Worm (Caenorhabditis elegans): ENCODE measurements around the gene ZK402.5.
A peak's percentile ranks its signal among the peaks of the same experiment; 100 is the strongest.

ZK402.5 gene

DNA sequence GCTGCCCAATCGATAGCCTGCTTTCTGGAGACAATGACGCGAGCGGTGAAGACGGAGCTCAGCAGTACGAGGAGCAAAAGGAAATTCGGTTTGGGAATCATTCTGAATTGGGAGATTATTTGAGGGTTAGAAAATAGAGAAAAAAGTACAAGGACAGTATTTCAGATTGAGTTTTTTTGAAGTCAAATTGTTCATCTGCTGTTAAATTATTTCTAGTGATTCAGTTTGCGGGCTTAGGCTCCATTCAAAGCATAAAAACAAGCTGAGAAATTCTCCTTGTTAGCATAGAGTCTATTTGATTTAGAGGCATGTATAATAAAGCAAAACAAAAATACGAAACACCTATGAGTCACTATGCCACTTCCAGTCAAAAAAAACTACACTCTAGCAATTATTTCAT, 33.7 kb downstream of the ZK402.5 start, which contains the start of gene dgn-2:
Gene dgn-2 (minus strand): TSS at position 101 of the 400 bp plus-strand sequence.
- no peak for TF ChIP-seq lin-13 (GFP tag; optimal IDR thresholded peaks at IDR 0.05)
- TF ChIP-seq nhr-11 (tag; optimal IDR thresholded peaks at IDR 0.05), result no peak
- TF ChIP-seq aha-1 (tag), result no peak
- TF ChIP-seq fos-1 (tag; optimal IDR thresholded peaks at IDR 0.05), result no peak
- TF ChIP-seq madf-9 (GFP tag; conservative IDR thresholded peaks at IDR 0.05), result no peak
- TF ChIP-seq daf-19 (GFP tag; conservative IDR thresholded peaks at IDR 0.05), result no peak
- no peak for TF ChIP-seq ceh-20 (GFP tag; IDR thresholded peaks at IDR 0.05)
- TF ChIP-seq dmd-6 (GFP tag; IDR thresholded peaks at IDR 0.05), result no peak
- no peak for TF ChIP-seq ctbp-1 (GFP tag; IDR thresholded peaks at IDR 0.05)
- no peak for TF ChIP-seq duxl-1 (tag; optimal IDR thresholded peaks at IDR 0.05; ENCODE audit: poor library complexity)
- no peak for TF ChIP-seq F10B5.3 (tag; optimal IDR thresholded peaks at IDR 0.05)
- no peak for TF ChIP-seq nhr-77 (tag; optimal IDR thresholded peaks at IDR 0.05)
- no peak for TF ChIP-seq Y5F2A.4 (GFP tag; optimal IDR thresholded peaks at IDR 0.05)
- TF ChIP-seq mdl-1 (tag; optimal IDR thresholded peaks at IDR 0.05), result no peak

DNA sequence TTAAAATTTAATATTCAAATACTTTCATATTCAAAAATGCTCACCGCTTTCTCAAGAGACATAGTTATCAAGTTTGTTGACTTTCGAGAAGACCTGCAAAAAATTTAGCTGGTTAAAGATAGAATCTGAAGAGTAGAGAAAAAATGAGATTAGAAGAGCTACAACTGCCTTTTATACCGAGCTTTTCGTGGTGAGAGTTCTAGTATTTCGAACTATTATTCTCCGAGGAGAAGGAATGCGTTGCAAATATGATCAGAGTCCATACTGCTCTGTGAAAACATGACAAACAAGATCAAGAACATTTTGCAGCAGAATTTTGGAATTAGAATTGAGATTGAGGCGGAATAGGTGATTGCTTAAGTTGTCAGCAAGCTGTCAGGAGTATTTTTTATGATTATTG, 40.5 kb downstream of the ZK402.5 start, which contains the start of gene F56C3.4:
Gene F56C3.4 (minus strand): TSS at position 101 of the 400 bp plus-strand sequence.
- peak; percentile 89 for TF ChIP-seq aha-1 (tag)
- TF ChIP-seq zip-11 (GFP tag; IDR thresholded peaks at IDR 0.05), result no peak
- TF ChIP-seq snpc-1.2 (GFP tag; IDR thresholded peaks at IDR 0.05), result no peak
- no peak for TF ChIP-seq ces-1 (GFP tag; optimal IDR thresholded peaks at IDR 0.05)

DNA sequence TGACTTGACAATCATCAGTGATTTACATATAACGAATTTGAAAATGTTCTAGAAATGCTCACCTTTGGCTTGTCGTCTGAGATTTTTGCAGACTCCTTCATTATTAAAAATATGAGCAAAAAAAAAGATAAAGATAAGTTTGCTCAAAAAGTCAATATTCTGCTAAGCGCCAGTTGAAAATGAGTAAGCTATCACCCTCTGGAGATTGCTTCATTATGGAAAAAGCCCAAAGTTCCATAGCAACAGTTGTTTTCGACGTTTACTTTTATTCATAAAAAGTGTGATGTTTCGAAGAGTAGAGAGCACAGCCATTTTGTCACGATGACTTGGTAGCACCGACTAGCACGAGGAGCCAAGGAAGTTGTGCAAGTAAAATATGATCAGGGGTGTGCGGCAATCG, 42.9 kb downstream of the ZK402.5 start, which contains the start of gene F56C3.3:
Gene F56C3.3 (minus strand): TSS at position 101 of the 400 bp plus-strand sequence.
- TF ChIP-seq zag-1 (tag; optimal IDR thresholded peaks at IDR 0.05) (no peak), saeg-2 (GFP tag; IDR thresholded peaks at IDR 0.05) (no peak), lin-39 (tag; optimal IDR thresholded peaks at IDR 0.05) (no peak), ceh-32 (tag; optimal IDR thresholded peaks at IDR 0.05; ENCODE audit: poor library complexity) (no peak), ceh-62 (tag; optimal IDR thresholded peaks at IDR 0.05) (no peak), hif-1 (tag; optimal IDR thresholded peaks at IDR 0.05) (no peak), madf-9 (GFP tag; conservative IDR thresholded peaks at IDR 0.05) (no peak), lsy-2 (tag; optimal IDR thresholded peaks at IDR 0.05) (no peak), jun-1 (tag; optimal IDR thresholded peaks at IDR 0.05) (no peak), ceh-82 (tag; optimal IDR thresholded peaks at IDR 0.05) (no peak), ama-1 (optimal IDR thresholded peaks at IDR 0.05) (no peak), ZK546.5 (tag; optimal IDR thresholded peaks at IDR 0.05) (no peak), lin-29 (GFP tag; IDR thresholded peaks at IDR 0.05) (no peak)
